Fruit fly (Drosophila melanogaster) whole organism, adult: ENCODE results near the gene CG44174.

ENCODE experiments used
- CG11617 ChIP-seq: fragments of 200-800 bp; sonication (Bioruptor generic); optimal IDR thresholded peaks from 2 replicates; lab custom pipeline; 2017; ENCODE audit warnings: mild to moderate bottlenecking, missing biosample characterization, missing genetic modification reagents, missing genetic modification characterization
- CG14711 ChIP-seq: fragments of 200-800 bp; sonication (Bioruptor generic); optimal IDR thresholded peaks from 2 replicates; lab custom pipeline; 2018; ENCODE audit warnings: missing biosample characterization, mild to moderate bottlenecking, missing genetic modification characterization, moderate library complexity
- CG7045 ChIP-seq: fragments of 200-800 bp; sonication (Bioruptor generic); optimal IDR thresholded peaks from 2 replicates; lab custom pipeline; 2017; ENCODE audit warnings: missing biosample characterization, mild to moderate bottlenecking, missing genetic modification characterization
- CG7101 ChIP-seq: fragments of 200-800 bp; sonication (Bioruptor generic); optimal IDR thresholded peaks from 2 replicates; lab custom pipeline; 2018; ENCODE audit warnings: missing biosample characterization, mild to moderate bottlenecking, missing genetic modification characterization, moderate library complexity
- bab1 ChIP-seq: fragments of 200-800 bp; sonication (Bioruptor generic); optimal IDR thresholded peaks from 3 replicates; lab custom pipeline; 2019; ENCODE audit warnings: missing biosample characterization, mild to moderate bottlenecking, missing genetic modification characterization, moderate library complexity
- kay ChIP-seq: fragments of 200-800 bp; sonication (Bioruptor generic); peaks from one replicate; lab custom pipeline; 2016; ENCODE audit warnings: missing biosample characterization, missing genetic modification characterization, borderline replicate concordance
- pad ChIP-seq: fragments of 200-800 bp; sonication (Bioruptor generic); optimal IDR thresholded peaks from 3 replicates; lab custom pipeline; 2017; ENCODE audit warnings: missing biosample characterization, missing genetic modification characterization, mild to moderate bottlenecking, moderate library complexity, missing genetic modification reagents
- toe ChIP-seq: fragments of 200-800 bp; sonication (Bioruptor generic); optimal IDR thresholded peaks from 2 replicates; lab custom pipeline; 2016; ENCODE audit warnings: missing biosample characterization, missing genetic modification characterization

DNA sequence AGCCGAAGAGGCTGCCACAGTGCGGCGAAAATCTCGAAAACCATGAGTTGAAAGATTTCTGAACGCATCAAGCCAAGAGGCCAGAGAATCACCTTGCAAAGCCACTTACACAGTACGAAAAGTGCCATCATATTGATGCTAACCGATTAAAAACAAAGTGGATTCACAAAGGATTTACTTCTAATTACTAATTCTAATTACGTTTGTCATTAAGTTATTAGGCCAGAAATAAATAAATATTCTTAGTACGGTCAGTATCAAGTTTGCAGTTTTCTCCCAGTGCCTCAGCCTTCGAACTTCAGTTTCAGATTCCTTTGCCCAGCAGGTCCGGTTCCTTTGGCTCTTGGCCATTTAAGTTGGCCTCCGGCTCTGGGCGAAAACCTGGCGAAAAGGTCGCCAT, 16.8 kb upstream of the CG44174 start:
- TF ChIP-seq CG7045 (GFP tag; lab: Kevin White, UChicago) (no peak), toe (GFP tag; lab: Kevin White, UChicago) (no peak), bab1 (GFP tag; lab: Kevin White, UChicago) (no peak), CG7101 (no peak), kay (GFP tag; lab: Kevin White, UChicago) (no peak), CG14711 (tag; lab: Kevin White, UChicago) (no peak), CG11617 (GFP tag; lab: Kevin White, UChicago) (no peak), pad (GFP tag; lab: Kevin White, UChicago) (no peak)
